Worm (Caenorhabditis elegans): ENCODE data around the gene E01G6.1.

E01G6.1 gene

ce11 chrX:12314395-12314794 lies 53.7 kb downstream of the E01G6.1 start:
- no peak for TF ChIP-seq nhr-76 (tag; optimal IDR thresholded peaks at IDR 0.05)
- no peak for TF ChIP-seq daf-12 (tag; optimal IDR thresholded peaks at IDR 0.05)
- no peak for TF ChIP-seq mdl-1 (tag; optimal IDR thresholded peaks at IDR 0.05)
- TF ChIP-seq jun-1 (tag; optimal IDR thresholded peaks at IDR 0.05): no peak

- TF ChIP-seq nhr-23 (tag; optimal IDR thresholded peaks at IDR 0.05) (no peak), nhr-25 (tag; optimal IDR thresholded peaks at IDR 0.05) (no peak), nhr-76 (tag; optimal IDR thresholded peaks at IDR 0.05) (no peak), lsy-12 (tag; optimal IDR thresholded peaks at IDR 0.05) (no peak), mml-1 (tag; optimal IDR thresholded peaks at IDR 0.05) (no peak), elt-2 (tag; optimal IDR thresholded peaks at IDR 0.05) (no peak), jun-1 (tag; optimal IDR thresholded peaks at IDR 0.05) (no peak), elt-1 (tag; optimal IDR thresholded peaks at IDR 0.05) (no peak), ama-1 (optimal IDR thresholded peaks at IDR 0.05) (no peak), daf-12 (tag; optimal IDR thresholded peaks at IDR 0.05) (no peak), tbx-2 (tag; optimal IDR thresholded peaks at IDR 0.05) (no peak), ztf-11 (tag; optimal IDR thresholded peaks at IDR 0.05) (no peak), nhr-67 (tag; optimal IDR thresholded peaks at IDR 0.05) (no peak), eor-1 (tag; optimal IDR thresholded peaks at IDR 0.05) (no peak)
These were observed 54.6 kb downstream of the E01G6.1 start, which contains the start of gene xtr-2 for ce11 chrX:12315268-12315667. TSS of gene xtr-2 (plus strand) at chrX:12315568.
